Comparison of ENCODE assay signal across 5 fruit fly cellular contexts in genomic region chr2L:6481310-6481738, dm6.
A peak's percentile ranks its signal among the peaks of the same experiment; 100 is the strongest.
TF ChIP-seq lines count a peak whose summit lies in the region.

No protein-coding gene starts in this region.

- TF ChIP-seq CTCF in whole organism, embryonic (GFP tag; optimal IDR thresholded peaks at IDR 0.05; lab: Kevin White, UChicago): no peak

TF ChIP-seq in whole organism, adult, 20 proteins besides CTCF, POLR2A, EP300 and RAD21 (continues in another document):
- peak; percentile 5 for TF ChIP-seq CG11617 (GFP tag; optimal IDR thresholded peaks at IDR 0.05; lab: Kevin White, UChicago)
- peak; percentile 10 for TF ChIP-seq ovo (GFP tag; optimal IDR thresholded peaks at IDR 0.05; lab: Kevin White, UChicago)
- peak; percentile 93 for TF ChIP-seq cic (GFP tag; optimal IDR thresholded peaks at IDR 0.05; lab: Kevin White, UChicago)
- no peak for TF ChIP-seq cnc (optimal IDR thresholded peaks at IDR 0.05; lab: Kevin White, UChicago)
- TF ChIP-seq pad (GFP tag; optimal IDR thresholded peaks at IDR 0.05; lab: Kevin White, UChicago): peak; percentile 77
- TF ChIP-seq bab1 (GFP tag; optimal IDR thresholded peaks at IDR 0.05; lab: Kevin White, UChicago): no peak
- TF ChIP-seq kay (GFP tag; lab: Kevin White, UChicago; ENCODE audit: borderline replicate concordance): no peak
- TF ChIP-seq Clk (GFP tag; optimal IDR thresholded peaks at IDR 0.05; lab: Kevin White, UChicago): no peak
- no peak for TF ChIP-seq CG5204 (GFP tag; optimal IDR thresholded peaks at IDR 0.05; lab: Kevin White, UChicago)
- TF ChIP-seq Crg-1 (GFP tag; optimal IDR thresholded peaks at IDR 0.05; lab: Kevin White, UChicago): no peak
- TF ChIP-seq tj (GFP tag; optimal IDR thresholded peaks at IDR 0.05; lab: Kevin White, UChicago): peak; percentile 79
- no peak for TF ChIP-seq CG7045 (GFP tag; optimal IDR thresholded peaks at IDR 0.05; lab: Kevin White, UChicago)
- TF ChIP-seq CG1620 (GFP tag; optimal IDR thresholded peaks at IDR 0.05; lab: Kevin White, UChicago): no peak
- no peak for TF ChIP-seq CG12768 (GFP tag; optimal IDR thresholded peaks at IDR 0.05; lab: Kevin White, UChicago)
- TF ChIP-seq CG33017 (tag; optimal IDR thresholded peaks at IDR 0.05; lab: Kevin White, UChicago): no peak
- no peak for TF ChIP-seq CG14711 (tag; optimal IDR thresholded peaks at IDR 0.05; lab: Kevin White, UChicago)
- TF ChIP-seq Mnt (GFP tag; optimal IDR thresholded peaks at IDR 0.05; lab: Kevin White, UChicago): peak; percentile 85
- no peak for TF ChIP-seq CG7101 (tag; optimal IDR thresholded peaks at IDR 0.05; lab: Kevin White, UChicago)
- peak; percentile 27 for TF ChIP-seq toe (GFP tag; optimal IDR thresholded peaks at IDR 0.05; lab: Kevin White, UChicago)

TF ChIP-seq in whole organism, embryonic, 481 proteins besides CTCF, POLR2A, EP300 and RAD21 (continues in another document):
- no peak for TF ChIP-seq Xbp1 (GFP tag; optimal IDR thresholded peaks at IDR 0.05; lab: Kevin White, UChicago)
- no peak for TF ChIP-seq sens-2 (GFP tag; IDR thresholded peaks at IDR 0.05; lab: Robert Waterston, UW)
- TF ChIP-seq lola (GFP tag; optimal IDR thresholded peaks at IDR 0.05; lab: Kevin White, UChicago): no peak
- peak; percentile 50; the same call in 1 of the 2 replicates for TF ChIP-seq rib (GFP tag; IDR thresholded peaks at IDR 0.05; lab: Robert Waterston, UW)
- peak; percentile 1 for TF ChIP-seq sd (tag; optimal IDR thresholded peaks at IDR 0.05; lab: Kevin White, UChicago)
- TF ChIP-seq Trl (optimal IDR thresholded peaks at IDR 0.05; lab: Kevin White, UChicago): peak in 1 of 2 experiments; percentile 39
- no peak for TF ChIP-seq Trl (GFP tag; optimal IDR thresholded peaks at IDR 0.05; lab: Kevin White, UChicago)
- TF ChIP-seq Nf-YC (tag; optimal IDR thresholded peaks at IDR 0.05; lab: Kevin White, UChicago): peak; percentile 52
- TF ChIP-seq CG2678 (tag; optimal IDR thresholded peaks at IDR 0.05; lab: Kevin White, UChicago): no peak
- no peak for TF ChIP-seq CG10979 (tag; optimal IDR thresholded peaks at IDR 0.05; lab: Kevin White, UChicago)
- TF ChIP-seq MTF-1 (GFP tag; optimal IDR thresholded peaks at IDR 0.05; lab: Kevin White, UChicago; ENCODE audit: borderline replicate concordance): no peak
- TF ChIP-seq vvl (GFP tag; IDR thresholded peaks at IDR 0.05; lab: Robert Waterston, UW): peak; percentile 51
- TF ChIP-seq CG34376 (GFP tag; optimal IDR thresholded peaks at IDR 0.05; lab: Kevin White, UChicago): peak; percentile 77
- no peak for TF ChIP-seq CG13775 (GFP tag; optimal IDR thresholded peaks at IDR 0.05; lab: Kevin White, UChicago)
- TF ChIP-seq Six4 (GFP tag; optimal IDR thresholded peaks at IDR 0.05; lab: Kevin White, UChicago): no peak
- TF ChIP-seq row (GFP tag; IDR thresholded peaks at IDR 0.05; lab: Robert Waterston, UW): peak; percentile 22; the same call in 1 of the 3 replicates
- no peak for TF ChIP-seq CkIIα-i1 (GFP tag; IDR thresholded peaks at IDR 0.05; lab: Robert Waterston, UW)
- no peak for TF ChIP-seq GATAe (GFP tag; conservative IDR thresholded peaks at IDR 0.05; lab: Robert Waterston, UW)

TF ChIP-seq in whole organism, prepupa, 60 proteins besides CTCF, POLR2A, EP300 and RAD21:
- TF ChIP-seq Lpt (GFP tag; optimal IDR thresholded peaks at IDR 0.05; lab: Kevin White, UChicago): peak; percentile 4
- TF ChIP-seq CG6163 (GFP tag; IDR thresholded peaks at IDR 0.05; lab: Robert Waterston, UW): peak; percentile 62; the same call in 2 of the 3 replicates
- no peak for TF ChIP-seq CG3032 (tag; optimal IDR thresholded peaks at IDR 0.05; lab: Kevin White, UChicago)
- no peak for TF ChIP-seq net (GFP tag; optimal IDR thresholded peaks at IDR 0.05; lab: Kevin White, UChicago)
- TF ChIP-seq Hr39 (GFP tag; optimal IDR thresholded peaks at IDR 0.05; lab: Kevin White, UChicago): no peak
- no peak for TF ChIP-seq Sox14 (GFP tag; optimal IDR thresholded peaks at IDR 0.05; lab: Kevin White, UChicago)
- peak; percentile 80 for TF ChIP-seq Eip78C (GFP tag; lab: Kevin White, UChicago)
- no peak for TF ChIP-seq salr (GFP tag; optimal IDR thresholded peaks at IDR 0.05; lab: Kevin White, UChicago)
- TF ChIP-seq CG1621 (tag; optimal IDR thresholded peaks at IDR 0.05; lab: Kevin White, UChicago): peak; percentile 31
- 0 out of 2 replicates have a peak, but pooled peaks have one; percentile 23 for TF ChIP-seq CG15336 (GFP tag; IDR thresholded peaks at IDR 0.05; lab: Robert Waterston, UW)
- TF ChIP-seq OdsH (GFP tag; optimal IDR thresholded peaks at IDR 0.05; lab: Kevin White, UChicago): no peak
- TF ChIP-seq ss (GFP tag; optimal IDR thresholded peaks at IDR 0.05; lab: Kevin White, UChicago): peak in 1 of 2 experiments; percentile 21
- no peak for TF ChIP-seq Ets96B (tag; optimal IDR thresholded peaks at IDR 0.05; lab: Kevin White, UChicago)
- peak; percentile 24; the same call in 1 of the 2 replicates for TF ChIP-seq Gug (GFP tag; IDR thresholded peaks at IDR 0.05; lab: Robert Waterston, UW)
- peak; percentile 53 for TF ChIP-seq fkh (GFP tag; optimal IDR thresholded peaks at IDR 0.05; lab: Kevin White, UChicago)

TF ChIP-seq in whole organism, pupa, 21 proteins besides CTCF, POLR2A, EP300 and RAD21:
- TF ChIP-seq Snoo (tag; optimal IDR thresholded peaks at IDR 0.05; lab: Kevin White, UChicago): no peak
- TF ChIP-seq CG13204 (GFP tag; optimal IDR thresholded peaks at IDR 0.05; lab: Kevin White, UChicago): no peak
- TF ChIP-seq Ets98B (GFP tag; IDR thresholded peaks at IDR 0.05; lab: Robert Waterston, UW): peak; percentile 35
- no peak for TF ChIP-seq D1 (tag; optimal IDR thresholded peaks at IDR 0.05; lab: Kevin White, UChicago)
- no peak for TF ChIP-seq gl (tag; optimal IDR thresholded peaks at IDR 0.05; lab: Kevin White, UChicago)
- no peak for TF ChIP-seq CG8301 (tag; optimal IDR thresholded peaks at IDR 0.05; lab: Kevin White, UChicago)
- TF ChIP-seq CG15710 (tag; optimal IDR thresholded peaks at IDR 0.05; lab: Kevin White, UChicago): no peak
- no peak for TF ChIP-seq EcR (GFP tag; optimal IDR thresholded peaks at IDR 0.05; lab: Kevin White, UChicago)
- TF ChIP-seq CG4496 (GFP tag; IDR thresholded peaks at IDR 0.05; lab: Robert Waterston, UW): 0 out of 3 replicates have a peak, but pooled peaks have one; percentile 9
- no peak for TF ChIP-seq CG8159 (tag; optimal IDR thresholded peaks at IDR 0.05; lab: Kevin White, UChicago)
- TF ChIP-seq CG34367 (tag; optimal IDR thresholded peaks at IDR 0.05; lab: Kevin White, UChicago): no peak
- no peak for TF ChIP-seq CG17806 (tag; optimal IDR thresholded peaks at IDR 0.05; lab: Kevin White, UChicago)
- no peak for TF ChIP-seq CG9948 (tag; optimal IDR thresholded peaks at IDR 0.05; lab: Kevin White, UChicago)
- no peak for TF ChIP-seq Pif1B (GFP tag; optimal IDR thresholded peaks at IDR 0.05; lab: Kevin White, UChicago)
- TF ChIP-seq CG12605 (GFP tag; IDR thresholded peaks at IDR 0.05; lab: Robert Waterston, UW): no peak
- TF ChIP-seq rn (GFP tag; IDR thresholded peaks at IDR 0.05; lab: Robert Waterston, UW): no peak
- TF ChIP-seq CG10348 (GFP tag; IDR thresholded peaks at IDR 0.05; lab: Robert Waterston, UW): no peak
- TF ChIP-seq fd96Ca (GFP tag; IDR thresholded peaks at IDR 0.05; lab: Robert Waterston, UW): 0 out of 3 replicates have a peak, but pooled peaks have one; percentile 17
- TF ChIP-seq Pif1A (GFP tag; optimal IDR thresholded peaks at IDR 0.05; lab: Kevin White, UChicago): no peak
- TF ChIP-seq CG14655 (GFP tag; optimal IDR thresholded peaks at IDR 0.05; lab: Kevin White, UChicago): no peak
- TF ChIP-seq CG32121 (GFP tag; IDR thresholded peaks at IDR 0.05; lab: Robert Waterston, UW): 0 out of 2 replicates have a peak, but pooled peaks have one; percentile 29

TF ChIP-seq in whole organism, wandering third instar larva, 38 proteins besides CTCF, POLR2A, EP300 and RAD21:
- TF ChIP-seq OdsH (GFP tag; optimal IDR thresholded peaks at IDR 0.05; lab: Kevin White, UChicago): peak; percentile 0
- no peak for TF ChIP-seq dsf (GFP tag; optimal IDR thresholded peaks at IDR 0.05; lab: Kevin White, UChicago; ENCODE audit: borderline replicate concordance)
- TF ChIP-seq CG9705 (GFP tag; optimal IDR thresholded peaks at IDR 0.05; lab: Kevin White, UChicago): no peak
- no peak for TF ChIP-seq woc (GFP tag; optimal IDR thresholded peaks at IDR 0.05; lab: Kevin White, UChicago)
- TF ChIP-seq tai (GFP tag; optimal IDR thresholded peaks at IDR 0.05; lab: Kevin White, UChicago): no peak
- TF ChIP-seq Hnf4 (GFP tag; optimal IDR thresholded peaks at IDR 0.05; lab: Kevin White, UChicago): no peak
- peak; percentile 29 for TF ChIP-seq rgr (GFP tag; optimal IDR thresholded peaks at IDR 0.05; lab: Kevin White, UChicago)
- TF ChIP-seq N (GFP tag; optimal IDR thresholded peaks at IDR 0.05; lab: Kevin White, UChicago): peak; percentile 65
- TF ChIP-seq Sp1 (GFP tag; optimal IDR thresholded peaks at IDR 0.05; lab: Kevin White, UChicago): peak; percentile 8
- TF ChIP-seq Dfd (GFP tag; optimal IDR thresholded peaks at IDR 0.05; lab: Kevin White, UChicago): no peak
- no peak for TF ChIP-seq Rel (GFP tag; optimal IDR thresholded peaks at IDR 0.05; lab: Kevin White, UChicago)
- peak; percentile 16 for TF ChIP-seq Rel (tag; optimal IDR thresholded peaks at IDR 0.05; lab: Kevin White, UChicago)
- TF ChIP-seq dl (GFP tag; optimal IDR thresholded peaks at IDR 0.05; lab: Kevin White, UChicago; ENCODE audit: insufficient read depth in 1 of 2, partially characterized antibody in 2 of 2): peak in 1 of 2 experiments; percentile 54
- no peak for TF ChIP-seq ey (GFP tag; optimal IDR thresholded peaks at IDR 0.05; lab: Kevin White, UChicago)
- peak; percentile 3 for TF ChIP-seq fru (GFP tag; optimal IDR thresholded peaks at IDR 0.05; lab: Kevin White, UChicago)
- no peak for TF ChIP-seq Dif (GFP tag; optimal IDR thresholded peaks at IDR 0.05; lab: Kevin White, UChicago; ENCODE audit: partially characterized antibody)
- TF ChIP-seq Hr83 (GFP tag; optimal IDR thresholded peaks at IDR 0.05; lab: Kevin White, UChicago; ENCODE audit: poor library complexity, severe bottlenecking): peak; percentile 59
- TF ChIP-seq br (GFP tag; optimal IDR thresholded peaks at IDR 0.05; lab: Kevin White, UChicago): peak; percentile 6
- no peak for TF ChIP-seq HLH106 (tag; optimal IDR thresholded peaks at IDR 0.05; lab: Kevin White, UChicago)
- TF ChIP-seq h (GFP tag; optimal IDR thresholded peaks at IDR 0.05; lab: Kevin White, UChicago): peak; percentile 40
- peak in 1 of 2 experiments; percentile 28 for TF ChIP-seq foxo (GFP tag; optimal IDR thresholded peaks at IDR 0.05; lab: Kevin White, UChicago)
- peak; percentile 84 for TF ChIP-seq Myc (optimal IDR thresholded peaks at IDR 0.05; lab: Kevin White, UChicago)
